Fruit fly (Drosophila melanogaster) whole organism, prepupa: Measurements from ENCODE around the gene Nup98-96.

Experiments used
- CG11762 ChIP-seq: fragments of 200-800 bp; sonication (Bioruptor generic); optimal IDR thresholded peaks from 3 replicates; lab custom pipeline; 2016; ENCODE audit warnings: missing biosample characterization, missing genetic modification characterization; ENCODE audit not compliant: insufficient read depth
- CG32006 ChIP-seq: fragments of 200-800 bp; sonication (Bioruptor generic); optimal IDR thresholded peaks from 3 replicates; lab custom pipeline; 2017; ENCODE audit warnings: missing biosample characterization, mild to moderate bottlenecking, missing genetic modification characterization
- Ets21C ChIP-seq: fragments of 200-800 bp; sonication (Bioruptor generic); optimal IDR thresholded peaks from 3 replicates; lab custom pipeline; 2016; ENCODE audit warnings: missing biosample characterization, missing genetic modification characterization
- dac ChIP-seq: fragments of 200-800 bp; sonication (Bioruptor generic); optimal IDR thresholded peaks from 2 replicates; lab custom pipeline; 2017; ENCODE audit warnings: missing biosample characterization, mild to moderate bottlenecking, missing genetic modification characterization
- pdm3 ChIP-seq: fragments of 200-800 bp; sonication (Bioruptor generic); optimal IDR thresholded peaks from 3 replicates; lab custom pipeline; 2016; ENCODE audit warnings: missing biosample characterization, missing genetic modification characterization
- salr ChIP-seq, 2 experiments: fragments of 200-800 bp; sonication (Bioruptor generic); optimal IDR thresholded peaks; 3 replicates each; lab custom pipeline; 2016 to 2018; ENCODE audit warnings: missing biosample characterization in 2 of 2, missing genetic modification characterization in 2 of 2, mild to moderate bottlenecking in 1 of 2

DNA sequence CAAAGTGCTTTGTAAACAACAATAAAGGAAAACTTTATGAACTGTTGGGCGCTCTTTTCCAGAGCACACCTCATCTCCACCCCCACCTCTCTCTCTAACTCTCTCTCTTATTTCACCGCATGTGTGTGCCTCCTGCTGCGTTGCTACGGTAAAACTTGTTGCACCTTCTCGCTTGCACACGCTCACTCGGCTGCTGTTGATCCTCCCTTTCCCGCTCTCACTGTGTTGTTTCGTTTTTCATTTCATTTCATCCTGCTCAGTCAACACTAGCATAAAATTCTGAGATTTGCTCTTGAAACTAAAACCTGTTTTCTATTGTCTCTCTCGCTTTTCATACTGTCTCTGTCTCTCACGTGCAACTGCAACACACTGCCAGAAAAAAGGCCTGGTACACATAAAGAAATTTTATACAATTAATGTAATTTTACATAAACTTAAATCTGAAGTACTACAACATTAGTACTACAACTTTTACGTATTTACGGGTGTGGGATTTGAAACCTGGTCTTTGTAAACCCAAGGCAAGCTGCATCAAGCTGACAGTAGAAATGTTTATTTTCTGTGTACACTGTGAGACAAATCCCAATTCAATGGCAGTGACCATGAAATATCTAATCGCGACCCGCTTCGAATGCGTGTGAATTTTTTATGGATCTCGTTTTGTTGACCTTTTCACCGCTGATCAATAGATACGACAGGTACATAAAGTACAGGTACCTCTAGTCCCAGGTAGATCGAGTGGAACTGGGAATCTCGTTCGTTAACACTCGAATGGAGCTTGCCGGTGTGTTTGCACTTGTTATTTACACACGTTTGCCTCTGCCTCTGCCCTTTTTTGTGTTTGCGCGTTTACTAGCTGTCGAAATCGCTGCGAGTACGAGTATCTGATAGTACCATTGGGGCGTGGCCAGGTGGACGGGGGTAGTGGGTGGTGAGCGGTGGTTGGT is 1.3 kb upstream of the Nup98-96 start:
- TF ChIP-seq Ets21C (GFP tag; lab: Kevin White, UChicago) (peak; percentile 75), salr (GFP tag; optimal IDR thresholded peaks at IDR 0.05; lab: Kevin White, UChicago) (peak; percentile 66 to 83), pdm3 (GFP tag; lab: Kevin White, UChicago) (peak; percentile 92), CG32006 (GFP tag; lab: Kevin White, UChicago) (peak; percentile 96), dac (peak; percentile 87), CG11762 (GFP tag; lab: Kevin White, UChicago) (peak; percentile 82)
